Fruit fly (Drosophila melanogaster): ENCODE data around the gene CG12219.

Gene CG12219

dm6 chrX:6332988-6333719 lies 32.1 kb upstream of the CG12219 start (continued):
- no peak for TF ChIP-seq CG1621 (tag; optimal IDR thresholded peaks at IDR 0.05)
- TF ChIP-seq eg (GFP tag; IDR thresholded peaks at IDR 0.05): peak; percentile 35; the same call in 2 of the 3 replicates
- peak; percentile 41 for TF ChIP-seq Lpt (GFP tag; optimal IDR thresholded peaks at IDR 0.05)
- peak; percentile 23 for TF ChIP-seq esn (GFP tag; optimal IDR thresholded peaks at IDR 0.05)
- TF ChIP-seq fkh (GFP tag; optimal IDR thresholded peaks at IDR 0.05): no peak
- TF ChIP-seq Gug (GFP tag; IDR thresholded peaks at IDR 0.05): no peak
- TF ChIP-seq dac (GFP tag; optimal IDR thresholded peaks at IDR 0.05): peak; percentile 34
- TF ChIP-seq Eip93F (GFP tag; optimal IDR thresholded peaks at IDR 0.05): no peak
- no peak for TF ChIP-seq CG11902 (GFP tag; optimal IDR thresholded peaks at IDR 0.05)
- TF ChIP-seq Sox14 (GFP tag; optimal IDR thresholded peaks at IDR 0.05): peak; percentile 5
- TF ChIP-seq Hr38 (GFP tag; optimal IDR thresholded peaks at IDR 0.05): no peak
- peak; percentile 14 for TF ChIP-seq CG4318 (GFP tag; optimal IDR thresholded peaks at IDR 0.05)
- TF ChIP-seq topi (GFP tag; optimal IDR thresholded peaks at IDR 0.05): peak; percentile 21
- TF ChIP-seq CG15336 (GFP tag; IDR thresholded peaks at IDR 0.05): peak; percentile 41; the same call in 1 of the 2 replicates
- TF ChIP-seq Ets96B (tag; optimal IDR thresholded peaks at IDR 0.05): peak; percentile 18
- peak; percentile 30 for TF ChIP-seq net (GFP tag; optimal IDR thresholded peaks at IDR 0.05)
- TF ChIP-seq Hr39 (GFP tag; optimal IDR thresholded peaks at IDR 0.05): peak; percentile 28
- peak; percentile 10 for TF ChIP-seq Met (GFP tag; optimal IDR thresholded peaks at IDR 0.05)
- no peak for TF ChIP-seq Blimp-1 (GFP tag; optimal IDR thresholded peaks at IDR 0.05)
- TF ChIP-seq CG8119 (GFP tag; IDR thresholded peaks at IDR 0.05): 0 out of 3 replicates have a peak, but pooled peaks have one; percentile 17
- peak; percentile 9 for TF ChIP-seq CG8319 (GFP tag; optimal IDR thresholded peaks at IDR 0.05)
- peak; percentile 41 for TF ChIP-seq OdsH (GFP tag; optimal IDR thresholded peaks at IDR 0.05)
- no peak for TF ChIP-seq CG6854 (GFP tag; optimal IDR thresholded peaks at IDR 0.05)
- TF ChIP-seq spab (GFP tag; optimal IDR thresholded peaks at IDR 0.05): peak; percentile 39
- peak; percentile 22 to 31 for TF ChIP-seq salr (GFP tag; optimal IDR thresholded peaks at IDR 0.05)
- peak; percentile 14 for TF ChIP-seq acj6 (GFP tag; optimal IDR thresholded peaks at IDR 0.05)
- no peak for TF ChIP-seq fd85E (GFP tag; optimal IDR thresholded peaks at IDR 0.05)
- peak; percentile 20 to 38 for TF ChIP-seq ss (GFP tag; optimal IDR thresholded peaks at IDR 0.05)
- TF ChIP-seq CG3919 (GFP tag; optimal IDR thresholded peaks at IDR 0.05): peak; percentile 35
- no peak for TF ChIP-seq dsx (GFP tag; optimal IDR thresholded peaks at IDR 0.05; ENCODE audit: poor library complexity, severe bottlenecking)
- no peak for TF ChIP-seq cyc (GFP tag; optimal IDR thresholded peaks at IDR 0.05)
- no peak for TF ChIP-seq CG3032 (tag; optimal IDR thresholded peaks at IDR 0.05)

dm6 chrX:6330369-6330949 lies 29.4 kb upstream of the CG12219 start, which contains the start of gene CG42240:
Gene CG42240, plus strand, starts transcription at chrX:6330842.
- TF ChIP-seq Hr38 (GFP tag; optimal IDR thresholded peaks at IDR 0.05): no peak
- peak; percentile 75 to 96 for TF ChIP-seq salr (GFP tag; optimal IDR thresholded peaks at IDR 0.05)
- TF ChIP-seq net (GFP tag; optimal IDR thresholded peaks at IDR 0.05): peak; percentile 96
- TF ChIP-seq CG6808 (GFP tag; optimal IDR thresholded peaks at IDR 0.05): peak; percentile 95
- peak; percentile 81 for TF ChIP-seq CG8319 (GFP tag; optimal IDR thresholded peaks at IDR 0.05)
- peak; percentile 88 for TF ChIP-seq Hr39 (GFP tag; optimal IDR thresholded peaks at IDR 0.05)
- TF ChIP-seq eg (GFP tag; IDR thresholded peaks at IDR 0.05): peak; percentile 66
- TF ChIP-seq pdm3 (GFP tag; optimal IDR thresholded peaks at IDR 0.05): peak; percentile 95
- TF ChIP-seq CG8119 (GFP tag; IDR thresholded peaks at IDR 0.05): peak; percentile 96
- TF ChIP-seq CG31627 (GFP tag; optimal IDR thresholded peaks at IDR 0.05): peak; percentile 88
- peak; percentile 91 for TF ChIP-seq CG11762 (GFP tag; optimal IDR thresholded peaks at IDR 0.05; ENCODE audit: insufficient read depth)
- peak; percentile 92 for TF ChIP-seq spab (GFP tag; optimal IDR thresholded peaks at IDR 0.05)
- TF ChIP-seq ss (GFP tag; optimal IDR thresholded peaks at IDR 0.05): peak; percentile 93 to 95
- peak; percentile 99 for TF ChIP-seq Eip78C (GFP tag)
- peak; percentile 69 for TF ChIP-seq CG11294 (GFP tag; IDR thresholded peaks at IDR 0.05)
- peak; percentile 94 for TF ChIP-seq lz (GFP tag; optimal IDR thresholded peaks at IDR 0.05)
- peak; percentile 95 for TF ChIP-seq CG6792 (GFP tag; optimal IDR thresholded peaks at IDR 0.05)
- peak; percentile 82 for TF ChIP-seq CG11902 (GFP tag; optimal IDR thresholded peaks at IDR 0.05)
- TF ChIP-seq CG10669 (GFP tag; optimal IDR thresholded peaks at IDR 0.05): peak; percentile 94
- peak; percentile 96 for TF ChIP-seq Eip75B (GFP tag; optimal IDR thresholded peaks at IDR 0.05)
- TF ChIP-seq CG1621 (tag; optimal IDR thresholded peaks at IDR 0.05): peak; percentile 88
- peak; percentile 95 for TF ChIP-seq Sox102F (GFP tag; optimal IDR thresholded peaks at IDR 0.05)
- TF ChIP-seq fkh (GFP tag; optimal IDR thresholded peaks at IDR 0.05): peak; percentile 5
- peak; percentile 91 for TF ChIP-seq CG7368 (GFP tag; optimal IDR thresholded peaks at IDR 0.05)
- peak; percentile 92 for TF ChIP-seq CG3032 (tag; optimal IDR thresholded peaks at IDR 0.05)
- TF ChIP-seq Hr4 (GFP tag; optimal IDR thresholded peaks at IDR 0.05): peak; percentile 95
- peak; percentile 81 for TF ChIP-seq CG6854 (GFP tag; optimal IDR thresholded peaks at IDR 0.05)
- TF ChIP-seq svp (GFP tag): peak; percentile 97
- TF ChIP-seq CG10631 (GFP tag; optimal IDR thresholded peaks at IDR 0.05): peak; percentile 92
